Worm (Caenorhabditis elegans): Measurements from ENCODE around the gene W08F4.5.

- no peak for TF ChIP-seq klf-2 (GFP tag; conservative IDR thresholded peaks at IDR 0.05)
- no peak for TF ChIP-seq ref-1 (GFP tag; conservative IDR thresholded peaks at IDR 0.05)
These were observed 40.1 kb upstream of the W08F4.5 start, which contains the start of gene W04H10.1 for ce11 chrII:608757-609156.
